Worm (Caenorhabditis elegans): Measurements from ENCODE around the gene mig-21.

The mig-21 gene

ce11 chrIII:5840815-5841573 lies 37.2 kb downstream of the mig-21 start:
- no peak for TF ChIP-seq aly-2 (tag; optimal IDR thresholded peaks at IDR 0.05)
- TF ChIP-seq ztf-11 (tag; optimal IDR thresholded peaks at IDR 0.05): no peak
- TF ChIP-seq nhr-23 (tag; optimal IDR thresholded peaks at IDR 0.05): no peak
- no peak for TF ChIP-seq nhr-11 (tag; optimal IDR thresholded peaks at IDR 0.05)
- peak; percentile 28 for TF ChIP-seq gmeb-1 (tag; optimal IDR thresholded peaks at IDR 0.05)

ce11 chrIII:5840277-5840676 lies 37.9 kb downstream of the mig-21 start:
- TF ChIP-seq fos-1 (tag; optimal IDR thresholded peaks at IDR 0.05) (peak; percentile 40), sma-9 (GFP tag; optimal IDR thresholded peaks at IDR 0.05) (peak; percentile 5), sma-9 (tag; optimal IDR thresholded peaks at IDR 0.05) (no peak), lsy-2 (tag; optimal IDR thresholded peaks at IDR 0.05) (no peak)

ce11 chrIII:5839598-5839997 lies 38.6 kb downstream of the mig-21 start:
- TF ChIP-seq sem-4 (tag; optimal IDR thresholded peaks at IDR 0.05): no peak
- peak; percentile 6 for TF ChIP-seq sma-9 (GFP tag; optimal IDR thresholded peaks at IDR 0.05)
- TF ChIP-seq sma-9 (tag; optimal IDR thresholded peaks at IDR 0.05): no peak
- TF ChIP-seq ceh-16 (tag; optimal IDR thresholded peaks at IDR 0.05): no peak
- TF ChIP-seq C34F6.9 (tag; optimal IDR thresholded peaks at IDR 0.05): peak; percentile 16
- TF ChIP-seq lin-13 (GFP tag; optimal IDR thresholded peaks at IDR 0.05): no peak

ce11 chrIII:5839147-5839546 lies 39.0 kb downstream of the mig-21 start:
- TF ChIP-seq ztf-4 (tag; optimal IDR thresholded peaks at IDR 0.05) (no peak), nhr-11 (tag; optimal IDR thresholded peaks at IDR 0.05) (no peak), dmd-4 (tag; optimal IDR thresholded peaks at IDR 0.05) (no peak), nhr-77 (tag; optimal IDR thresholded peaks at IDR 0.05) (no peak), fos-1 (tag; optimal IDR thresholded peaks at IDR 0.05) (peak; percentile 41), ztf-11 (tag; optimal IDR thresholded peaks at IDR 0.05) (no peak), gmeb-1 (tag; optimal IDR thresholded peaks at IDR 0.05) (peak; percentile 46), nhr-129 (tag; optimal IDR thresholded peaks at IDR 0.05) (peak; percentile 26), peb-1 (tag; optimal IDR thresholded peaks at IDR 0.05) (no peak), nhr-25 (tag; optimal IDR thresholded peaks at IDR 0.05) (no peak), sma-9 (GFP tag; optimal IDR thresholded peaks at IDR 0.05) (peak; percentile 61), sma-9 (tag; optimal IDR thresholded peaks at IDR 0.05) (no peak), unc-39 (tag; optimal IDR thresholded peaks at IDR 0.05) (no peak), nhr-6 (tag; optimal IDR thresholded peaks at IDR 0.05) (no peak), C34F6.9 (tag; optimal IDR thresholded peaks at IDR 0.05) (no peak), elt-1 (tag; optimal IDR thresholded peaks at IDR 0.05) (no peak), nhr-21 (tag; optimal IDR thresholded peaks at IDR 0.05) (no peak), mab-5 (tag; optimal IDR thresholded peaks at IDR 0.05) (no peak), sem-4 (tag; optimal IDR thresholded peaks at IDR 0.05) (no peak), Y55F3AM.14 (GFP tag; optimal IDR thresholded peaks at IDR 0.05) (no peak), snpc-4 (tag; optimal IDR thresholded peaks at IDR 0.05) (no peak), egl-27 (tag; optimal IDR thresholded peaks at IDR 0.05) (peak; percentile 59), nhr-12 (tag; optimal IDR thresholded peaks at IDR 0.05) (no peak), ceh-16 (tag; optimal IDR thresholded peaks at IDR 0.05) (no peak), lsy-2 (tag; optimal IDR thresholded peaks at IDR 0.05) (peak in 1 of 2 experiments; percentile 32), unc-55 (GFP tag; optimal IDR thresholded peaks at IDR 0.05) (no peak), sma-3 (GFP tag; optimal IDR thresholded peaks at IDR 0.05) (no peak), lin-39 (tag; optimal IDR thresholded peaks at IDR 0.05) (no peak), nhr-10 (tag; optimal IDR thresholded peaks at IDR 0.05) (no peak), alr-1 (tag; optimal IDR thresholded peaks at IDR 0.05) (no peak), crh-2 (tag; optimal IDR thresholded peaks at IDR 0.05) (peak; percentile 25), elt-3 (tag; optimal IDR thresholded peaks at IDR 0.05) (no peak), ama-1 (optimal IDR thresholded peaks at IDR 0.05) (no peak), nhr-237 (tag; optimal IDR thresholded peaks at IDR 0.05) (no peak), lin-13 (GFP tag; optimal IDR thresholded peaks at IDR 0.05) (no peak), lin-11 (tag; optimal IDR thresholded peaks at IDR 0.05) (no peak), skn-1 (tag; optimal IDR thresholded peaks at IDR 0.05) (peak; percentile 3), mdl-1 (tag; optimal IDR thresholded peaks at IDR 0.05) (no peak), aly-2 (tag; optimal IDR thresholded peaks at IDR 0.05) (no peak), ZK546.5 (tag; optimal IDR thresholded peaks at IDR 0.05) (no peak), F13H6.1 (tag; optimal IDR thresholded peaks at IDR 0.05) (no peak), blmp-1 (tag; optimal IDR thresholded peaks at IDR 0.05; ENCODE audit: insufficient read depth) (peak; percentile 49), nhr-23 (tag; optimal IDR thresholded peaks at IDR 0.05) (no peak), ztf-1 (GFP tag; conservative IDR thresholded peaks at IDR 0.05) (no peak), R02D3.7 (tag; optimal IDR thresholded peaks at IDR 0.05) (no peak)
